Fruit fly (Drosophila melanogaster) whole organism, embryonic: Measurements from ENCODE around the gene Wdr62.

Experiments
- B-H1 ChIP-seq: fragments of 200-800 bp; sonication (Bioruptor generic); IDR thresholded peaks from 3 replicates; pipeline ENCODE4 v1.3.6; 2022; ENCODE audit warnings: missing biosample characterization, missing genetic modification characterization
- Blimp-1 ChIP-seq: fragments of 200-800 bp; sonication (Bioruptor generic); optimal IDR thresholded peaks from 3 replicates; lab custom pipeline; 2018; ENCODE audit warnings: missing biosample characterization, missing genetic modification characterization, mild to moderate bottlenecking, moderate library complexity, missing genetic modification reagents
- CG7963 ChIP-seq: fragments of 200-800 bp; sonication (Bioruptor generic); IDR thresholded peaks from 3 replicates; pipeline ENCODE4 v1.3.6; 2022; ENCODE audit warnings: missing biosample characterization, missing genetic modification characterization; ENCODE audit not compliant: partially characterized antibody
- CG8388 ChIP-seq: fragments of 200-800 bp; sonication (Bioruptor generic); optimal IDR thresholded peaks from 2 replicates; lab custom pipeline; 2019; ENCODE audit warnings: missing biosample characterization, mild to moderate bottlenecking, missing genetic modification characterization, moderate library complexity
- CkIIα-i1 ChIP-seq: fragments of 200-800 bp; sonication (Bioruptor generic); IDR thresholded peaks from 2 replicates; pipeline ENCODE4 v1.3.6; 2022; ENCODE audit warnings: missing biosample characterization, missing genetic modification characterization
- HmgZ ChIP-seq: fragments of 200-800 bp; sonication (Bioruptor generic); optimal IDR thresholded peaks from 2 replicates; lab custom pipeline; 2018; ENCODE audit warnings: missing biosample characterization, mild to moderate bottlenecking, missing genetic modification characterization
- Lim3 ChIP-seq: fragments of 200-800 bp; sonication (Bioruptor generic); IDR thresholded peaks from 2 replicates; pipeline ENCODE4 v1.3.6; 2022; ENCODE audit warnings: missing biosample characterization, missing genetic modification characterization
- abd-A ChIP-seq: fragments of 200-800 bp; sonication (Bioruptor generic); optimal IDR thresholded peaks from 3 replicates; lab custom pipeline; 2019; ENCODE audit warnings: missing biosample characterization, mild to moderate bottlenecking, missing genetic modification characterization, moderate library complexity
- fru ChIP-seq: fragments of >200 bp; optimal IDR thresholded peaks from 2 replicates; lab custom pipeline; 2017
- kay ChIP-seq: fragments of 200-800 bp; sonication (Bioruptor generic); optimal IDR thresholded peaks from 2 replicates; lab custom pipeline; 2016; ENCODE audit warnings: missing biosample characterization, missing genetic modification characterization
- pb ChIP-seq: fragments of 200-800 bp; sonication (Bioruptor generic); optimal IDR thresholded peaks from 3 replicates; lab custom pipeline; 2016; ENCODE audit warnings: missing biosample characterization, missing genetic modification characterization

dm6 chr2L:1992060-1992459 is 107.6 kb downstream of the Wdr62 start, which contains the start of gene Obp22a:
- no peak for TF ChIP-seq kay (GFP tag; lab: Kevin White, UChicago)
- no peak for TF ChIP-seq CG8388 (GFP tag; lab: Kevin White, UChicago)
- no peak for TF ChIP-seq HmgZ (tag; lab: Kevin White, UChicago)
- no peak for TF ChIP-seq fru (lab: Kevin White, UChicago)
- TF ChIP-seq Blimp-1 (GFP tag; lab: Kevin White, UChicago), result no peak
- no peak for TF ChIP-seq CG7963 (GFP tag; lab: Robert Waterston, UW)
- no peak for TF ChIP-seq pb (GFP tag; lab: Kevin White, UChicago)
- no peak for TF ChIP-seq abd-A (tag; lab: Kevin White, UChicago)
- no peak for TF ChIP-seq Lim3 (GFP tag; lab: Robert Waterston, UW)
- TF ChIP-seq B-H1 (GFP tag; lab: Robert Waterston, UW), result no peak
- no peak for TF ChIP-seq CkIIα-i1 (GFP tag; lab: Robert Waterston, UW)
